Worm (Caenorhabditis elegans): ENCODE data around the gene M163.8.
"Not testable (repeated sequence)": the region's sequence is repeated elsewhere in the genome, so short reads cannot be mapped to it uniquely, and the experiment has no call there.

M163.8 gene

ce11 chrX:14525081-14525324 lies 40.1 kb downstream of the M163.8 start, which contains the start of gene nspc-17:
Gene nspc-17, minus strand, starts transcription at chrX:14525181.
- not testable (repeated sequence) for TF ChIP-seq nhr-102 (tag; optimal IDR thresholded peaks at IDR 0.05); mxl-2 (GFP tag; conservative IDR thresholded peaks at IDR 0.05); vab-7 (GFP tag; IDR thresholded peaks at IDR 0.05)

- peak; percentile 71 for TF ChIP-seq lin-15B (tag; optimal IDR thresholded peaks at IDR 0.05)
- TF ChIP-seq lsy-2 (tag; optimal IDR thresholded peaks at IDR 0.05), result peak; percentile 97
- TF ChIP-seq nhr-6 (tag; optimal IDR thresholded peaks at IDR 0.05), result peak; percentile 80
- no peak for TF ChIP-seq F26F4.8 (GFP tag; conservative IDR thresholded peaks at IDR 0.05)
- TF ChIP-seq egl-27 (tag; optimal IDR thresholded peaks at IDR 0.05), result no peak
- peak; percentile 90 for TF ChIP-seq mxl-3 (GFP tag; optimal IDR thresholded peaks at IDR 0.05)
- peak; percentile 88 for TF ChIP-seq nhr-28 (tag; optimal IDR thresholded peaks at IDR 0.05)
- TF ChIP-seq gei-8 (GFP tag; optimal IDR thresholded peaks at IDR 0.05), result peak; percentile 88
- TF ChIP-seq arid-1 (GFP tag; conservative IDR thresholded peaks at IDR 0.05), result peak; percentile 96
- TF ChIP-seq hmg-1.1 (GFP tag; IDR thresholded peaks at IDR 0.05), result peak; percentile 100
- TF ChIP-seq saeg-2 (GFP tag; IDR thresholded peaks at IDR 0.05), result peak; percentile 99
- TF ChIP-seq mdt-29 (GFP tag; IDR thresholded peaks at IDR 0.05), result peak; percentile 94
- TF ChIP-seq ztf-7 (tag; optimal IDR thresholded peaks at IDR 0.05), result peak; percentile 96
- TF ChIP-seq nhr-77 (tag; optimal IDR thresholded peaks at IDR 0.05), result peak; percentile 100
- TF ChIP-seq pqm-1 (tag; optimal IDR thresholded peaks at IDR 0.05), result peak; percentile 67
- TF ChIP-seq php-3 (GFP tag; IDR thresholded peaks at IDR 0.05), result peak; percentile 99
- peak; percentile 45 for TF ChIP-seq set-16 (GFP tag; IDR thresholded peaks at IDR 0.05)
- peak; percentile 99 for TF ChIP-seq nhr-10 (tag; optimal IDR thresholded peaks at IDR 0.05)
- TF ChIP-seq sdz-12 (GFP tag; optimal IDR thresholded peaks at IDR 0.05), result peak; percentile 71
- peak; percentile 92 to 100 for TF ChIP-seq unc-62 (GFP tag; optimal IDR thresholded peaks at IDR 0.05 in 1 of 2)
- TF ChIP-seq unc-62 (tag; optimal IDR thresholded peaks at IDR 0.05), result peak; percentile 92
- peak; percentile 96 for TF ChIP-seq fos-1 (tag; optimal IDR thresholded peaks at IDR 0.05)
- TF ChIP-seq ZK337.2 (GFP tag; IDR thresholded peaks at IDR 0.05), result peak; percentile 92
- TF ChIP-seq T20F7.1 (GFP tag; optimal IDR thresholded peaks at IDR 0.05), result peak; percentile 93
- peak; percentile 98 for TF ChIP-seq fkh-10 (GFP tag; optimal IDR thresholded peaks at IDR 0.05)
- TF ChIP-seq snpc-1.2 (GFP tag; IDR thresholded peaks at IDR 0.05), result peak; percentile 41; the same call in 1 of the 2 replicates
- TF ChIP-seq skn-1 (tag; optimal IDR thresholded peaks at IDR 0.05), result peak; percentile 68
- peak; percentile 95 for TF ChIP-seq D1046.2 (GFP tag; IDR thresholded peaks at IDR 0.05)
- peak; percentile 99 for TF ChIP-seq nhr-11 (tag; optimal IDR thresholded peaks at IDR 0.05)
- TF ChIP-seq zfp-2 (tag; optimal IDR thresholded peaks at IDR 0.05), result peak; percentile 88
- TF ChIP-seq ceh-32 (tag; optimal IDR thresholded peaks at IDR 0.05; ENCODE audit: poor library complexity), result peak; percentile 92
- peak; percentile 62 for TF ChIP-seq snpc-4 (tag; optimal IDR thresholded peaks at IDR 0.05)
- peak; percentile 96 for TF ChIP-seq ceh-28 (tag; optimal IDR thresholded peaks at IDR 0.05)
- peak; percentile 37 for TF ChIP-seq aly-2 (tag; optimal IDR thresholded peaks at IDR 0.05)
- peak; percentile 98 for TF ChIP-seq spr-3 (GFP tag; optimal IDR thresholded peaks at IDR 0.05)
- peak; percentile 33 for TF ChIP-seq cey-2 (tag; optimal IDR thresholded peaks at IDR 0.05; ENCODE audit: borderline replicate concordance, insufficient read depth)
- peak; percentile 98 for TF ChIP-seq aha-1 (tag)
- peak; percentile 98 for TF ChIP-seq zag-1 (tag; optimal IDR thresholded peaks at IDR 0.05)
- TF ChIP-seq dmd-6 (GFP tag; IDR thresholded peaks at IDR 0.05), result peak; percentile 98
- peak; percentile 99 for TF ChIP-seq F37D6.2 (tag; optimal IDR thresholded peaks at IDR 0.05)
- TF ChIP-seq dve-1 (tag; optimal IDR thresholded peaks at IDR 0.05; ENCODE audit: insufficient read depth), result peak; percentile 100
- peak; percentile 97 for TF ChIP-seq Y5F2A.4 (GFP tag; optimal IDR thresholded peaks at IDR 0.05)
- peak; percentile 80 for TF ChIP-seq nhr-76 (tag; optimal IDR thresholded peaks at IDR 0.05)
- peak; percentile 97 for TF ChIP-seq nhr-48 (tag; optimal IDR thresholded peaks at IDR 0.05)
- TF ChIP-seq lir-3 (tag; optimal IDR thresholded peaks at IDR 0.05), result peak; percentile 95
Observed at ce11 chrX:14525325-14526305, 40.7 kb downstream of the M163.8 start.

All from whole organism, L4 larva.